Worm (Caenorhabditis elegans): Measurements from ENCODE around the gene irld-64.

irld-64 gene

ce11 chrII:2920817-2921458 is 9.5 kb downstream of the irld-64 start (continued):
- TF ChIP-seq hlh-26 (GFP tag; conservative IDR thresholded peaks at IDR 0.05) (0 out of 2 replicates have a peak, but pooled peaks have one; percentile 56), madf-10 (tag; optimal IDR thresholded peaks at IDR 0.05) (no peak), sptf-2 (GFP tag; optimal IDR thresholded peaks at IDR 0.05) (no peak), atf-7 (tag; optimal IDR thresholded peaks at IDR 0.05) (peak; percentile 70), nhr-27 (tag; optimal IDR thresholded peaks at IDR 0.05) (no peak), ztf-26 (tag; optimal IDR thresholded peaks at IDR 0.05) (peak; percentile 53), F22D6.2 (tag; optimal IDR thresholded peaks at IDR 0.05) (no peak), zim-3 (tag; optimal IDR thresholded peaks at IDR 0.05) (no peak), ceh-79 (tag; optimal IDR thresholded peaks at IDR 0.05) (peak; percentile 68), let-607 (tag; optimal IDR thresholded peaks at IDR 0.05) (no peak), Y53G8AR.9 (GFP tag; conservative IDR thresholded peaks at IDR 0.05) (peak; percentile 49; the same call in 1 of the 2 replicates), F52B5.7 (tag; optimal IDR thresholded peaks at IDR 0.05) (peak; percentile 37), egl-44 (GFP tag; IDR thresholded peaks at IDR 0.05) (no peak), lin-26 (GFP tag; IDR thresholded peaks at IDR 0.05) (0 out of 2 replicates have a peak, but pooled peaks have one; percentile 67), rcor-1 (GFP tag; IDR thresholded peaks at IDR 0.05) (peak; percentile 77), F49E8.2 (tag; optimal IDR thresholded peaks at IDR 0.05; ENCODE audit: insufficient read depth) (peak; percentile 47), lin-54 (GFP tag; optimal IDR thresholded peaks at IDR 0.05) (peak; percentile 33), ceh-58 (GFP tag; IDR thresholded peaks at IDR 0.05) (no peak), attf-3 (GFP tag; conservative IDR thresholded peaks at IDR 0.05) (no peak), hrde-1 (tag; optimal IDR thresholded peaks at IDR 0.05; ENCODE audit: borderline replicate concordance) (peak; percentile 73), lin-40 (tag; optimal IDR thresholded peaks at IDR 0.05) (peak; percentile 40), Y53F4B.3 (GFP tag; IDR thresholded peaks at IDR 0.05) (no peak), bed-2 (GFP tag; IDR thresholded peaks at IDR 0.05) (no peak), nfyb-1 (GFP tag; IDR thresholded peaks at IDR 0.05) (no peak; the same call in 1 of the 2 replicates), ekl-4 (GFP tag; IDR thresholded peaks at IDR 0.05) (0 out of 2 replicates have a peak, but pooled peaks have one; percentile 68), chd-7 (tag; optimal IDR thresholded peaks at IDR 0.05) (peak; percentile 62), snpc-1.1 (tag; optimal IDR thresholded peaks at IDR 0.05; ENCODE audit: insufficient read depth) (no peak), akir-1 (GFP tag; optimal IDR thresholded peaks at IDR 0.05) (no peak), tlf-1 (GFP tag; optimal IDR thresholded peaks at IDR 0.05) (peak; percentile 58), him-1 (tag; optimal IDR thresholded peaks at IDR 0.05) (peak; percentile 34), Y67H2A.10 (GFP tag; conservative IDR thresholded peaks at IDR 0.05) (no peak), lin-35 (GFP tag; optimal IDR thresholded peaks at IDR 0.05) (peak in 1 of 3 experiments; percentile 31), Y56A3A.18 (GFP tag; IDR thresholded peaks at IDR 0.05) (no peak), aptf-3 (GFP tag; IDR thresholded peaks at IDR 0.05) (no peak; the same call in 1 of the 2 replicates), egl-18 (GFP tag; IDR thresholded peaks at IDR 0.05) (no peak), cebp-1 (GFP tag; IDR thresholded peaks at IDR 0.05) (peak; percentile 84), cebp-1 (tag; optimal IDR thresholded peaks at IDR 0.05) (peak; percentile 93), madf-6 (GFP tag; IDR thresholded peaks at IDR 0.05) (peak; percentile 88), rpc-1 (optimal IDR thresholded peaks at IDR 0.05) (no peak), rpc-1 (tag; optimal IDR thresholded peaks at IDR 0.05) (no peak), C17E4.6 (GFP tag; IDR thresholded peaks at IDR 0.05) (no peak), egrh-3 (GFP tag; IDR thresholded peaks at IDR 0.05) (no peak), gei-17 (GFP tag; optimal IDR thresholded peaks at IDR 0.05) (peak; percentile 44), xnd-1 (tag; optimal IDR thresholded peaks at IDR 0.05) (peak; percentile 96), ceh-27 (GFP tag; optimal IDR thresholded peaks at IDR 0.05) (peak; percentile 46), attf-5 (GFP tag; optimal IDR thresholded peaks at IDR 0.05) (peak; percentile 74), unc-62 (GFP tag; optimal IDR thresholded peaks at IDR 0.05) (no peak)
